Fruit fly (Drosophila melanogaster): ENCODE measurements around the gene CG13895.

CG13895 gene

dm6 chr3L:722386-722785 lies 14.4 kb upstream of the CG13895 start (continued):
- TF ChIP-seq lmd (GFP tag; IDR thresholded peaks at IDR 0.05): peak; percentile 50
- no peak for TF ChIP-seq insv (GFP tag; optimal IDR thresholded peaks at IDR 0.05)
- no peak for TF ChIP-seq en (GFP tag; optimal IDR thresholded peaks at IDR 0.05)
- no peak for TF ChIP-seq tna (GFP tag; IDR thresholded peaks at IDR 0.05; ENCODE audit: partially characterized antibody)
- no peak for TF ChIP-seq maf-S (GFP tag; optimal IDR thresholded peaks at IDR 0.05)
- TF ChIP-seq NC2β (GFP tag; optimal IDR thresholded peaks at IDR 0.05): no peak
- TF ChIP-seq CG30020 (tag; optimal IDR thresholded peaks at IDR 0.05): no peak
- no peak for TF ChIP-seq CG9727 (GFP tag; optimal IDR thresholded peaks at IDR 0.05)
- TF ChIP-seq CG12769 (tag; optimal IDR thresholded peaks at IDR 0.05): peak; percentile 3
- peak; percentile 32; the same call in 1 of the 2 replicates for TF ChIP-seq CG31224 (GFP tag; IDR thresholded peaks at IDR 0.05)
- TF ChIP-seq dati (GFP tag; IDR thresholded peaks at IDR 0.05): peak; percentile 36; the same call in 1 of the 2 replicates
- TF ChIP-seq Six4 (GFP tag; optimal IDR thresholded peaks at IDR 0.05): no peak
- TF ChIP-seq CG16815 (GFP tag; optimal IDR thresholded peaks at IDR 0.05): no peak
- no peak for TF ChIP-seq run (tag; optimal IDR thresholded peaks at IDR 0.05)
- no peak for TF ChIP-seq ash1 (GFP tag; optimal IDR thresholded peaks at IDR 0.05)
- no peak for TF ChIP-seq eve (GFP tag; optimal IDR thresholded peaks at IDR 0.05)
- TF ChIP-seq Sox102F (GFP tag; optimal IDR thresholded peaks at IDR 0.05): peak; percentile 10
- peak; percentile 54; the same call in 1 of the 3 replicates for TF ChIP-seq zfh1 (GFP tag; IDR thresholded peaks at IDR 0.05)
- TF ChIP-seq nerfin-1 (tag; optimal IDR thresholded peaks at IDR 0.05): no peak
- peak; percentile 62 for TF ChIP-seq sisA (GFP tag; IDR thresholded peaks at IDR 0.05)
- TF ChIP-seq nmo (GFP tag; optimal IDR thresholded peaks at IDR 0.05): no peak
- TF ChIP-seq CG12219 (GFP tag; optimal IDR thresholded peaks at IDR 0.05): no peak
- 0 out of 2 replicates have a peak, but pooled peaks have one; percentile 29 for TF ChIP-seq stc (GFP tag; IDR thresholded peaks at IDR 0.05)
- TF ChIP-seq hkb (optimal IDR thresholded peaks at IDR 0.05): no peak
- TF ChIP-seq hkb (GFP tag; IDR thresholded peaks at IDR 0.05): peak; percentile 41; the same call in 1 of the 2 replicates
- peak; percentile 8 for TF ChIP-seq CoRest (tag; optimal IDR thresholded peaks at IDR 0.05)
- TF ChIP-seq CG4282 (GFP tag; optimal IDR thresholded peaks at IDR 0.05): no peak
- TF ChIP-seq h (optimal IDR thresholded peaks at IDR 0.05): no peak
- TF ChIP-seq pan (optimal IDR thresholded peaks at IDR 0.05): no peak
- TF ChIP-seq pan (GFP tag; optimal IDR thresholded peaks at IDR 0.05 in 1 of 2, IDR thresholded peaks at IDR 0.05 in 1 of 2): peak in 1 of 2 experiments; percentile 68
- no peak for TF ChIP-seq CG15601 (tag; optimal IDR thresholded peaks at IDR 0.05)
- no peak for TF ChIP-seq rib (GFP tag; IDR thresholded peaks at IDR 0.05)
- TF ChIP-seq Atf6 (GFP tag; IDR thresholded peaks at IDR 0.05): peak; percentile 42; the same call in 1 of the 2 replicates
- TF ChIP-seq gsb (GFP tag; IDR thresholded peaks at IDR 0.05): no peak
- TF ChIP-seq zen (tag; optimal IDR thresholded peaks at IDR 0.05): no peak
- peak; percentile 62; the same call in 2 of the 3 replicates for TF ChIP-seq dysf (GFP tag; IDR thresholded peaks at IDR 0.05)
- TF ChIP-seq Meics (GFP tag; optimal IDR thresholded peaks at IDR 0.05): no peak
- no peak for TF ChIP-seq NfI (GFP tag; optimal IDR thresholded peaks at IDR 0.05)
- no peak for TF ChIP-seq CG30431 (GFP tag; optimal IDR thresholded peaks at IDR 0.05)
- no peak for TF ChIP-seq CTCF (GFP tag; optimal IDR thresholded peaks at IDR 0.05)
- TF ChIP-seq CG2129 (GFP tag; IDR thresholded peaks at IDR 0.05; ENCODE audit: partially characterized antibody): no peak
- TF ChIP-seq ato (GFP tag; IDR thresholded peaks at IDR 0.05; ENCODE audit: partially characterized antibody): no peak
- TF ChIP-seq stwl (tag; optimal IDR thresholded peaks at IDR 0.05): no peak
- peak; percentile 16 for TF ChIP-seq Sox100B (GFP tag; optimal IDR thresholded peaks at IDR 0.05)
- TF ChIP-seq E2f2 (GFP tag; IDR thresholded peaks at IDR 0.05): no peak
- peak; percentile 54; the same call in 3 of the 4 replicates for TF ChIP-seq Gug (GFP tag; IDR thresholded peaks at IDR 0.05)
- peak; percentile 5 for TF ChIP-seq CG12071 (GFP tag; optimal IDR thresholded peaks at IDR 0.05)
- no peak for TF ChIP-seq CG4617 (GFP tag; optimal IDR thresholded peaks at IDR 0.05; ENCODE audit: borderline replicate concordance)
- no peak for TF ChIP-seq CG12236 (GFP tag; optimal IDR thresholded peaks at IDR 0.05)
- TF ChIP-seq CG2678 (tag; optimal IDR thresholded peaks at IDR 0.05): peak; percentile 30
- no peak for TF ChIP-seq phol (tag; optimal IDR thresholded peaks at IDR 0.05)
- peak; percentile 57; the same call in 2 of the 3 replicates for TF ChIP-seq CG16813 (GFP tag; IDR thresholded peaks at IDR 0.05; ENCODE audit: partially characterized antibody)

Measured in whole organism, embryonic.